Worm (Caenorhabditis elegans): ENCODE results near the gene W06G6.10.
"Not testable (repeated sequence)": the region's sequence is repeated elsewhere in the genome, so short reads cannot be mapped to it uniquely, and the experiment has no call there.

The W06G6.10 gene

DNA sequence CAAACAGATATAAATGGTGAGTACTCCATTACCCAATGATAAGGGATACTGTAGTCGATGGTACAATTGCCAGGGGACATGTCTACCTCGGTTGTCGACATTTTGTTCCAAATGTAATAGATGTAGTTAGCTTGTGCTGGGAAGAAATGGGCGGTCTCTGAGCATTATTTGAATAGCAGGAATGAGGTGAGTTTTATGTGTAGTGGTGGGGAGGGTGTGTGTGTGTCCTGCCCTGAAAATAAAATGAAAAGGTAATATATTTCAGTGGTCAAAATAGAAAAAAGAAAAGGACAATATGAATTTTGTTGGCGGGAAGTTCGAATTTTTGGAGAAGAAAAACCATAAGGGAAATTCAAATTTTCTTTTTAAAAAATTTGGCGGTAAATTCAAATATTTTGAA is 13.8 kb upstream of the W06G6.10 start, which contains the start of gene Y70C5B.2:
Gene Y70C5B.2 (minus strand): TSS at position 101 of the 400 bp plus-strand sequence.
- TF ChIP-seq unc-62 (GFP tag; optimal IDR thresholded peaks at IDR 0.05) = not testable (repeated sequence)

DNA sequence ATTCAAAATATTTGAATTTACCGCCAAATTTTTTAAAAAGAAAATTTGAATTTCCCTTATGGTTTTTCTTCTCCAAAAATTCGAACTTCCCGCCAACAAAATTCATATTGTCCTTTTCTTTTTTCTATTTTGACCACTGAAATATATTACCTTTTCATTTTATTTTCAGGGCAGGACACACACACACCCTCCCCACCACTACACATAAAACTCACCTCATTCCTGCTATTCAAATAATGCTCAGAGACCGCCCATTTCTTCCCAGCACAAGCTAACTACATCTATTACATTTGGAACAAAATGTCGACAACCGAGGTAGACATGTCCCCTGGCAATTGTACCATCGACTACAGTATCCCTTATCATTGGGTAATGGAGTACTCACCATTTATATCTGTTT is 7.2 kb upstream of the W06G6.10 start, which contains the start of gene W06G6.15:
Gene W06G6.15 (plus strand): TSS at position 301 of the 400 bp plus-strand sequence.
- TF ChIP-seq unc-62 (GFP tag; optimal IDR thresholded peaks at IDR 0.05) = not testable (repeated sequence)

DNA sequence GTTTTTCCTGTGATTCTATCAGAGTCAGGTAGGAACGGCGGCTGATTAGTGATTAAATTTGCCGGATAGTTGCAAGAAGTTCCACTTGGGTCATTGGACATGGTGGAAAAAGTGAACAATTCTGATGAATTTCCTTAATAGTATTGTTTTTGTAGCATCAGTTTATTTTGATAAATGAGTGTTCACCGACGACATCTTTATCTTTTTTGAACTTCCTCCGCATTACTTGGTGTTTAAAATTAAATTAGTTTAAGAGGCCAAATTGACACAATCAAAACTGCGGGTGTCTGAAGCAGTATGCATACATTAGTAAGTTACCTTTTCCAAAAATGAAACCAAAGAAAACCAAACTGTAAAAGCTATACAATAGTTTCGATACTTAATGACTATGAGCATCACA is 2.2 kb upstream of the W06G6.10 start, which contains the start of gene W06G6.11:
Gene W06G6.11 (minus strand): TSS at position 101 of the 400 bp plus-strand sequence.
- TF ChIP-seq unc-62 (GFP tag; optimal IDR thresholded peaks at IDR 0.05) = not testable (repeated sequence)

DNA sequence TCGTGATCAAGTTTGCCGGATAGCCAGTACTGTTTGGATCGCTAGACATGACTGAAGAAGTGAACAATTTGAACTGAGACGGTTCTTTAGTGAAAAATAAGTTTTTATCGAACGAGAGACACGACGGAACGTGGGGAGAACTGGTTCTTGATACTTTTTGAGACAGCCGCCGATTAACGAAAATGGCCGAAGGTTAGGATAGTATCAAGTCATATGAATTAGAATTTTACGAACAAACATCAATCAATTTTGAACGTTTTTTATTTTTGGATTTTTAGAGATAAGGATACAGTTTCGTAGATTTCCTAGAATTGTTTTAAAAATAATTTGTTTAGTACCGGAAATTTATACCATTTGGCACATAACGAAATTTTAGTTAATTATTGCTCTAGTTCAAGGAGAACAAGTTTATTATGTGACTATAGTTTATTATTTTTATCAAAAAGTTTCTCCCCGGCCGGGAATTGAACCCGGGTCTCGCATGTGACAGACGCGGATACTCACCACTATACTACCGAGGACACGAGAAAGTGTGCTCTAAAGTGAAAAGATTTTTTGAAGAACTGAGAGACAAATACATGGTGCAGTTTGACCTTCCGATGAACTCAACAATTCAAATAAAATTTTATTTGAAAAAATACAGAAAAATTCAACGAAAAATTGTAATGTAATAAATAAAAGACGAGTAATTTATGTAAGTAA is 1.5 kb upstream of the W06G6.10 start, which contains the start of gene W06G6.20:
Gene W06G6.20 (minus strand): TSS at position 51 of the 702 bp plus-strand sequence.
- no peak for TF ChIP-seq unc-62 (GFP tag; optimal IDR thresholded peaks at IDR 0.05)

DNA sequence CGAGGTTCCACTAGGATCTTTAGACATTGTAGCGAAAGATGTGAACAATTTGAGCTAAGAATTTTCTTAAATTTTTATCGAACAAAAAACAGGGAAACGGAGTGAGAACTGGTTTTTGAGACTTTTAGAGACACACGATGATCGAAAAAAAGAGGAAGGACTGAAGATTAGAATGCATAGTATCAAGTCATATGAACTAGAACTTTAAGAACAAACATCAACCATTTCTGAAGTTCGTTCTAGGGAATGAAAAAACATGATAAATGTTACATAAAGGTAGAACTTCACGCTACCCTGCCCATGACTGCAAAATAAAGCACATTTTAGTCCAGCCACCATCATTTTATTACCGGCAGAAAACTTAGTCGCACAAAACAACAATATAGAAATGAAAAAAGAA is 621 bp downstream of the W06G6.10 start, which contains the start of gene W06G6.9:
Gene W06G6.9 (minus strand): TSS at position 101 of the 400 bp plus-strand sequence.
- no peak for TF ChIP-seq unc-62 (GFP tag; optimal IDR thresholded peaks at IDR 0.05)

DNA sequence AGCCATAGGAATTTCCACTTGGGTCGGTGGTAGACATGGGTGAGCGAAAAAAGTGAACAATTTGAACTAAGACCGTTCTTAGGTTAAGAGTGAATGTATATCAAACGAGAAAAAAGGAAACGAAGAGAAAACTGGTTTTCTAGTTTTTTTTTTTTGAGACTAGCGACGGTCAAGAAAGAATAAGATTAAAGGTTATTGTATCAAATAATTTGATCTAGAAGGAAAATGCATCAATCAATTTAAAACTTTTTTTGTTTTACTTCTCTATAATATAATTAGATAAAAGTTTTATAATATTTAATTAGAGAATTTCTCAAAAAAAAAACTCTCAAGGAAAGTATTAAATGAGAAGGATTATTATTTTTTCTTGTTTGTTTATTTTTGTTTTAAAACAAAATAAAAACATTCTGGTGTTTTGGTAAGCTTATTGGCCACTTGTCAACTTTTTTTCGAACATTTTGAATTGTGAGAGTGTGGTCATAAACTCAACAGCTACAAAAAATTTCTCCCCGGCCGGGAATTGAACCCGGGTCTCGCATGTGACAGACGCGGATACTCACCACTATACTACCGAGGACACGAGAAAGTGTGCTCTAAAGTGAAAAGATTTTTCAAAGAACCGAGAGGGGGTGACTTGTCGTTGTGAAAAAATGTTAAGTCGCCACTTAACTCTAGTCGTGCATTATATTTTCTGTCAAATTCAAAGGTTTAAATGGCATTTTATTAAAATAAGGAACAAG is 1.6 kb downstream of the W06G6.10 start, which contains the start of gene W06G6.17:
Gene W06G6.17 (minus strand): TSS at position 51 of the 740 bp plus-strand sequence.
- TF ChIP-seq unc-62 (GFP tag; optimal IDR thresholded peaks at IDR 0.05) = no peak

DNA sequence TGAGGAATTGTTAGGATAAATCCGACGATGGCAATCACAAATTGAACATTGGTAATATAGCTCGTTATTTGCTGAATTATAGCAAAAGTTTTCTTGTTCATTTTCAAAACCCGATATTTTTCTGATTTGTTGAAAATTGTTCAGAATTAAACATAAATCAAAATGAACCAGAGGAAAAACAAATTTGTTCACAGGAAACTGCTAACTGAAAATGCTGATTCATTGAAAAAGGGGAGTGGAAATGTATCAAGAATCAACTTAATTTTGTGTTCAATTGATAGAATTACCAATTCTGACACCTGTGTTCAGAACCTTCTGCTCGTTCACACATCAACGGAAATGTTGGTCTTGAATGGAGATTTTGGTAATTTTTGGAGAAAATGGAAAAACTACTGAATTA is 3.4 kb downstream of the W06G6.10 start, which contains the start of gene srw-77:
Gene srw-77 (minus strand): TSS at position 101 of the 400 bp plus-strand sequence.
- no peak for TF ChIP-seq unc-62 (GFP tag; optimal IDR thresholded peaks at IDR 0.05)

DNA sequence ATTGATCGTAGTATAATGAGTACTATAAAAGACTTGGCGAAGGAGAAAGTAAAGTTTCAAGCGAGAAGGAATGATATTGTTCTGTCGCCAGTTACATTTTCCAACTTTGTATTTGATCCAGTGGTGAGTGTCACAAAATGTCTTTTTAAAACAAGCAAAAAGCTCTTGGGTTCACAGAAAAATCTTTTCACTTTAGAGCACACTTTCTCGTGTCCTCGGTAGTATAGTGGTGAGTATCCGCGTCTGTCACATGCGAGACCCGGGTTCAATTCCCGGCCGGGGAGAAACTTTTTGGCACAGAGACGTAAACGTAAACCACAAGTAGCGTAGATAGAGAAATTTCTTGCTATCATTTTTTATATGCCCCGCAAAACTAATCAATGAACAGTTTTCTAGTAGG is 6.6 kb downstream of the W06G6.10 start:
- no peak for TF ChIP-seq unc-62 (GFP tag; optimal IDR thresholded peaks at IDR 0.05)

DNA sequence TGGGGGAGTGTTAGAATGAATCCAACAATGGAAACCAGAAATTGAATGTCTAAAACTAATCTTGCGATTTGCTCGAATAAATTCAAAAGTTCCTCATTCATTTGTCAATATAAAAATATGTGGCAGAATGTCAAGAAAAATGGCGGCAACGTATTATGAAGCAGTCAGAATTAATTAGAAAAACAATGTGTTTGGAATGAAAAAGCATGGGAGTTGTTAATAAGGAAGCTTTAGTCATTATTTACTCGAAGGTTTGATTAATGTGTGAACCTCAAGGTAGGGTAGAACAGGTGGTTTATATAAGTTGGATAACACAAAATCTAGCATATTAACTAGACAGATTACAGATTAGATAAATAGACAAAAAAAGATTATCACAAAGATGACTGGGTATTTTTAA is 8.8 kb downstream of the W06G6.10 start, which contains the start of gene srw-76:
Gene srw-76 (minus strand): TSS at position 101 of the 400 bp plus-strand sequence.
- no peak for TF ChIP-seq unc-62 (GFP tag; optimal IDR thresholded peaks at IDR 0.05)

DNA sequence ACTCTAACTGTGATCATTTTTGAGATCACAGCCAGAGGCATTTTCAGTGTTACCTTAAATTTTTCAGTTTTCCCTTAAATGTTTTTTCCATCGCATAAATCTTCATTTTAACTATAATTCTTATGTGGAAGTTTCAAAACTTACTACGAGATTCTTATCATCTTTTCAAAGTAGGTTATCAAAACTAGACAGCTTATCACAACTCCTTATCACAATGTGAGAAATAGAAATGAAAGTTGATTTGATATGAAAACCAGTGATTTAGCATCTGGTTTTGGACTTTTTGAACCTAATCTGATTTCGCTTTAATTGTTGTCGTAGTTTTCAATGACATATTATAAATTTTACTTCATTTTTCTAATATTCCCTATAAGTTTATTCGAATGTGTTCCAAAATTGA is 11.1 kb downstream of the W06G6.10 start, which contains the start of gene mltn-11:
Gene mltn-11 (plus strand): TSS at position 276 of the 400 bp plus-strand sequence.
- TF ChIP-seq unc-62 (GFP tag; optimal IDR thresholded peaks at IDR 0.05) = no peak

DNA sequence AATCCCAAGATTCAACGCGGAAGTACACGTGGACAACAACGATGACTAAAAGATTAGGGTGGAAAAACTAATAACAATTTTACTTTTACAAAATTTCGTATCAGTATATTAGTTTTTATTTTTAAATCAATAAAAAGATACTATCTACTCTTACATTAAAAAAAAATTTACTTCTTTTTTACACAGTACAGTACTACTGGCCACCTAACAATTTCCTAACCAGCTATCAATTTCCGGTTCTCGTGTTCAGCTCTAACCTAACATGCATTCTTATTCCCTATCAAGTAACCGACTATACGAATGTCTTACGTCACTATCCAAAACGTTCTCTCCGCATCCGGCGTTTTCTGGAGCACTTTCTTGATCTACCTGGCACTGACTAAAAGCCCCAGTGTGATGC is 17.4 kb downstream of the W06G6.10 start, which contains the start of gene srd-21:
Gene srd-21 (plus strand): TSS at position 301 of the 400 bp plus-strand sequence.
- TF ChIP-seq unc-62 (GFP tag; optimal IDR thresholded peaks at IDR 0.05) = no peak

DNA sequence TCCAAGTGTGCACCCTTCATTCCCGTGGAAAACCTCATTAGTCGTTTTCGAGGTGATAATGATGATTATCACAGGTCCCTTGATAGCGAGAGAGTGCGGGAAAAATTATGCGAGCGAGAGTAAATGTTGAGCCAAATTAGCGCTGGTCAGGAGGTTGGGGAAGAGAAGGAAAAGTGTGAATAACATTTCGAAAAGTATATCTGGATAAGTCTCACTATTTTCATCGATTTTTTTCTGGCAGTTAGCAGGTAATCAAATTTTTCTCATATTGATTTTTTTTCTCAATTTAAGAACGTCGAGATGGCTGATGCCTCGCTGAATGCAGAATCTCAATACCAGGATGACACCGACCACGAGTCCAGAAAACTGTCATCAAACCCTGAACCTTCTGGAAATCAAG is 18.0 kb downstream of the W06G6.10 start, which contains the start of gene W06G6.2:
Gene W06G6.2 (plus strand): TSS at position 301 of the 400 bp plus-strand sequence.
- no peak for TF ChIP-seq unc-62 (GFP tag; optimal IDR thresholded peaks at IDR 0.05)

DNA sequence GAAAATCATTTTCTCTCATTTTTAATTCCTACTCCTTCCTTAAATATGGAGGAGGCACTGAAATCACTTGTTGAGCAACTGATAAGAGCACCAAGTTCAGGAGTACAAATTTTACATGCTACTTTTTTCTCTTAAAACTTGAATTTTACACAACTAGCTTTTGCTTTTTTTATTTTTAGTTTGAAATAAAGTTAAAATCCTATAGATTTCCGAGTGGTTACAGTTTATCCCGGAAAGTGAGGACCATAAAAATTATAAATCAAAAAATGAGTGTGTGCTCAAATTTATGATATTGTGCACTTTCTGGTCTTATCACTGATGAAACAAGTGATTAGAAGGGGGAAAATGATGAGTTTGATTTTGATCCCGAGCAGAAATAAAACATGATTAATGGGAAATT is 19.0 kb downstream of the W06G6.10 start, which contains the start of gene oac-53:
Gene oac-53 (minus strand): TSS at position 9 of the 400 bp plus-strand sequence.
- no peak for TF ChIP-seq unc-62 (GFP tag; optimal IDR thresholded peaks at IDR 0.05)

DNA sequence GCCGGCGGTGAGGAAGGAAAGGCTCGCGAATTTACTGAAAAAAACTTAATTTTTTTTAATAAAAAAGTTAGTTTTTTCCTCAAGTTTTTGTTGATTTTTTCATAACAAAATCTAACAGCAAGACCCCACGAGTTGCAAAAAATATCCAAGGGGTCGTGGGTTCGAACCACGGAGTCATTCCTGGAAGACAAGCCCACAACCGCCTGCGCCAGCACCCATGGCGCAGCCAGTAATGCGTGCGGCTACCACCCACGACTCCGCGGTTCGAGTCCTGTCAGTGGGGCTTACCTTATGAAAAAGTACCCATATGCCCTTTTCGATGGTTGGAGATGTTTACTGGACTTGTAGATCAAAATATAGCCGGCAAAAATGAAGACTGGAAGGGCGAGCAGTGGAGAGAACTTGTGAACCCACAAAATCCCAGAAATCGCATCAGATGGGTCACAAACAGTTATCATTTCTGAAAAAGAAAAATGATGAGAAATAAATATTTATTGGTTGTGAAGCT is 24.2 kb downstream of the W06G6.10 start, which contains the start of gene Y70C5A.2:
Gene Y70C5A.2 (minus strand): TSS at position 458 of the 508 bp plus-strand sequence.
- no peak for TF ChIP-seq unc-62 (GFP tag; optimal IDR thresholded peaks at IDR 0.05)

DNA sequence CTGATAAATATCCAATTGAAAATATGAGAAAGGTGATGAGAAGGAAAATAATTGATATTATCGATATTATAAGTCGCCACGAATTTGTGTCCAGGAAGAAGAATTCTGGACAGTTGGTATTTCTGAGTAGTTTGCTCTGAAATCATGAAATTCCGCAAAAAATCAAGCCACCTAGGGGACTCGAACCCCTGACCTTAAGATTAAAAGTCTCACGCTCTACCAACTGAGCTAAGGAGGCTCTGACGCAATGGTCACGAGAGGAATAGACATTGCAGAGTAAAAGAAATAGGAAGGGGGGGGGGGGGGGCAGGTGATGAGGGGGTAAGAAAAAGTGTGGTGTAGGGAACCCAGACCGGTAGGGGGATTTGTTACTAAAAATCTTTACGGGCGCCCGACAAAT is 25.1 kb downstream of the W06G6.10 start:
- TF ChIP-seq unc-62 (GFP tag; optimal IDR thresholded peaks at IDR 0.05) = no peak
